Worm (Caenorhabditis elegans): ENCODE results near the gene C27F2.10.

DNA sequence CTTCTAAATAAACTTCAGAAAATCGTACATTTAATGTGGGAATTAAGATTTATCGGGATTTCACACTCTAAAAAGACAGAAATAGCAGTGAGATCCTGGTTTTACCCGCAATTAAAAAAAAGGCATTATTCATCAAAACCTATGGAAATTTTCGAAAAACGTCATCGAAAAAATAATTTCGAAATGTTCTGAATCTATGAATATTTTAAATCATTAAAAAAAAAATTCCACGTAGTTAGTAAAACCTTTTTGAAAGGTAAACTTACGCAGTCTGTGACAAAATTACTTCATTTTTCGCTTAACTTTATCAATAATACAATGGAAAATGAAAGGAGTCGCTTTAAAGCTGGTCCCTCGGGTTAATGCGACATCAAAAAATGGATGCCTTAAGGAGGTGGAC, 30.1 kb downstream of the C27F2.10 start, which contains the start of gene C26E6.1:
- TF ChIP-seq Y55F3AM.14 (GFP tag; optimal IDR thresholded peaks at IDR 0.05) = no peak
- no peak for TF ChIP-seq egl-27 (tag; optimal IDR thresholded peaks at IDR 0.05)
- no peak for TF ChIP-seq unc-62 (GFP tag; optimal IDR thresholded peaks at IDR 0.05)
- no peak for TF ChIP-seq nhr-11 (tag; optimal IDR thresholded peaks at IDR 0.05)
- TF ChIP-seq ceh-82 (tag; optimal IDR thresholded peaks at IDR 0.05) = no peak
- no peak for TF ChIP-seq nhr-77 (tag; optimal IDR thresholded peaks at IDR 0.05)
- TF ChIP-seq aly-2 (tag; optimal IDR thresholded peaks at IDR 0.05) = no peak
- TF ChIP-seq crh-2 (tag; optimal IDR thresholded peaks at IDR 0.05) = no peak
- no peak for TF ChIP-seq ceh-16 (tag; optimal IDR thresholded peaks at IDR 0.05)
- TF ChIP-seq snpc-4 (tag; optimal IDR thresholded peaks at IDR 0.05) = no peak
